In genomic region chrX:16822080-16822479, dm6 we compare ENCODE assay signal across 1 fruit fly cellular context.
TF ChIP-seq lines count a peak whose summit lies in the region.

No protein-coding gene starts in this region.

TF ChIP-seq in whole organism, embryonic, 481 proteins besides CTCF, POLR2A, EP300 and RAD21 (continued from another document and continues in another):
- TF ChIP-seq Ets97D (GFP tag; optimal IDR thresholded peaks at IDR 0.05; lab: Kevin White, UChicago) (no peak), Oaz (GFP tag; IDR thresholded peaks at IDR 0.05; lab: Robert Waterston, UW) (no peak), bab2 (GFP tag; optimal IDR thresholded peaks at IDR 0.05; lab: Kevin White, UChicago) (no peak), Rfx (GFP tag; IDR thresholded peaks at IDR 0.05; lab: Robert Waterston, UW) (peak; percentile 50), scrt (GFP tag; optimal IDR thresholded peaks at IDR 0.05; lab: Kevin White, UChicago) (peak; percentile 1), HmgZ (tag; optimal IDR thresholded peaks at IDR 0.05; lab: Kevin White, UChicago) (peak; percentile 21), sisA (GFP tag; IDR thresholded peaks at IDR 0.05; lab: Robert Waterston, UW) (peak; percentile 38), gcm (GFP tag; optimal IDR thresholded peaks at IDR 0.05; lab: Kevin White, UChicago) (peak; percentile 17), Doc2 (GFP tag; IDR thresholded peaks at IDR 0.05; lab: Robert Waterston, UW) (no peak), stc (GFP tag; IDR thresholded peaks at IDR 0.05; lab: Robert Waterston, UW) (peak; percentile 58), Deaf1 (tag; optimal IDR thresholded peaks at IDR 0.05; lab: Kevin White, UChicago) (no peak), CG12744 (GFP tag; optimal IDR thresholded peaks at IDR 0.05; lab: Kevin White, UChicago) (no peak), vvl (GFP tag; IDR thresholded peaks at IDR 0.05; lab: Robert Waterston, UW) (peak; percentile 76), zen (tag; optimal IDR thresholded peaks at IDR 0.05; lab: Kevin White, UChicago) (no peak), CG6791 (GFP tag; IDR thresholded peaks at IDR 0.05; lab: Robert Waterston, UW; ENCODE audit: partially characterized antibody) (no peak), CG34422 (GFP tag; IDR thresholded peaks at IDR 0.05; lab: Robert Waterston, UW) (peak; percentile 38; the same call in 1 of the 3 replicates), TFAM (GFP tag; optimal IDR thresholded peaks at IDR 0.05; lab: Kevin White, UChicago) (no peak), nerfin-2 (GFP tag; IDR thresholded peaks at IDR 0.05; lab: Robert Waterston, UW; ENCODE audit: partially characterized antibody) (no peak), CG16779 (GFP tag; IDR thresholded peaks at IDR 0.05; lab: Robert Waterston, UW) (no peak), CG15011 (GFP tag; optimal IDR thresholded peaks at IDR 0.05; lab: Kevin White, UChicago) (no peak), CG2199 (GFP tag; IDR thresholded peaks at IDR 0.05; lab: Robert Waterston, UW) (no peak), exex (tag; optimal IDR thresholded peaks at IDR 0.05; lab: Kevin White, UChicago) (no peak), Atf3 (GFP tag; optimal IDR thresholded peaks at IDR 0.05; lab: Kevin White, UChicago) (no peak), Xbp1 (GFP tag; optimal IDR thresholded peaks at IDR 0.05; lab: Kevin White, UChicago) (peak; percentile 46), CG10431 (GFP tag; optimal IDR thresholded peaks at IDR 0.05; lab: Kevin White, UChicago) (no peak), esg (GFP tag; conservative IDR thresholded peaks at IDR 0.05; lab: Robert Waterston, UW) (peak; percentile 49), cato (GFP tag; optimal IDR thresholded peaks at IDR 0.05; lab: Kevin White, UChicago; ENCODE audit: borderline replicate concordance) (no peak), Xrp1 (GFP tag; IDR thresholded peaks at IDR 0.05; lab: Robert Waterston, UW) (peak; percentile 77), CG10565 (GFP tag; optimal IDR thresholded peaks at IDR 0.05; lab: Kevin White, UChicago) (no peak), gsb (GFP tag; IDR thresholded peaks at IDR 0.05; lab: Robert Waterston, UW) (0 out of 2 replicates have a peak, but pooled peaks have one; percentile 23), Bteb2 (GFP tag; optimal IDR thresholded peaks at IDR 0.05; lab: Kevin White, UChicago) (no peak), CG14710 (tag; optimal IDR thresholded peaks at IDR 0.05; lab: Kevin White, UChicago) (peak; percentile 20), CG17361 (GFP tag; IDR thresholded peaks at IDR 0.05; lab: Robert Waterston, UW) (peak; percentile 38; the same call in 1 of the 3 replicates), Abd-B (GFP tag; optimal IDR thresholded peaks at IDR 0.05; lab: Kevin White, UChicago) (peak; percentile 34), MTF-1 (GFP tag; optimal IDR thresholded peaks at IDR 0.05; lab: Kevin White, UChicago; ENCODE audit: borderline replicate concordance) (no peak), Camta (GFP tag; optimal IDR thresholded peaks at IDR 0.05; lab: Kevin White, UChicago) (no peak), pzg (GFP tag; optimal IDR thresholded peaks at IDR 0.05; lab: Kevin White, UChicago) (no peak), emc (GFP tag; optimal IDR thresholded peaks at IDR 0.05; lab: Kevin White, UChicago) (no peak), dmrt11E (tag; optimal IDR thresholded peaks at IDR 0.05; lab: Kevin White, UChicago) (no peak), Fer1 (GFP tag; optimal IDR thresholded peaks at IDR 0.05; lab: Kevin White, UChicago) (peak; percentile 52), Ada2b (GFP tag; IDR thresholded peaks at IDR 0.05; lab: Robert Waterston, UW) (peak; percentile 63; the same call in 1 of the 2 replicates), HLH3B (GFP tag; IDR thresholded peaks at IDR 0.05; lab: Robert Waterston, UW) (peak; percentile 72), CG3995 (GFP tag; optimal IDR thresholded peaks at IDR 0.05; lab: Kevin White, UChicago) (no peak), caup (GFP tag; optimal IDR thresholded peaks at IDR 0.05; lab: Kevin White, UChicago; ENCODE audit: severe bottlenecking) (peak; percentile 21), Ravus (GFP tag; IDR thresholded peaks at IDR 0.05; lab: Robert Waterston, UW) (no peak), Vsx1 (GFP tag; optimal IDR thresholded peaks at IDR 0.05; lab: Kevin White, UChicago) (no peak), unpg (GFP tag; optimal IDR thresholded peaks at IDR 0.05; lab: Kevin White, UChicago) (peak; percentile 74), ab (GFP tag; optimal IDR thresholded peaks at IDR 0.05; lab: Kevin White, UChicago) (no peak), CG11093 (GFP tag; IDR thresholded peaks at IDR 0.05; lab: Robert Waterston, UW) (peak; percentile 25; the same call in 1 of the 3 replicates), CG4854 (GFP tag; optimal IDR thresholded peaks at IDR 0.05; lab: Kevin White, UChicago) (no peak), lola (GFP tag; optimal IDR thresholded peaks at IDR 0.05; lab: Kevin White, UChicago) (peak in 1 of 3 experiments; percentile 4), CG15479 (GFP tag; optimal IDR thresholded peaks at IDR 0.05; lab: Kevin White, UChicago) (no peak), dm (GFP tag; optimal IDR thresholded peaks at IDR 0.05; lab: Kevin White, UChicago) (no peak), Six4 (GFP tag; optimal IDR thresholded peaks at IDR 0.05; lab: Kevin White, UChicago) (no peak), odd (GFP tag; optimal IDR thresholded peaks at IDR 0.05; lab: Kevin White, UChicago) (no peak), Fer2 (tag; optimal IDR thresholded peaks at IDR 0.05; lab: Kevin White, UChicago) (no peak), CG9609 (GFP tag; optimal IDR thresholded peaks at IDR 0.05; lab: Kevin White, UChicago) (no peak), CG17829 (tag; optimal IDR thresholded peaks at IDR 0.05; lab: Kevin White, UChicago) (peak; percentile 51), CG5180 (GFP tag; optimal IDR thresholded peaks at IDR 0.05; lab: Kevin White, UChicago) (no peak), dati (GFP tag; IDR thresholded peaks at IDR 0.05; lab: Robert Waterston, UW) (no peak), Adf1 (GFP tag; IDR thresholded peaks at IDR 0.05; lab: Robert Waterston, UW) (no peak), corto (GFP tag; optimal IDR thresholded peaks at IDR 0.05; lab: Kevin White, UChicago) (no peak), bigmax (GFP tag; optimal IDR thresholded peaks at IDR 0.05; lab: Kevin White, UChicago) (no peak), CG32767 (GFP tag; IDR thresholded peaks at IDR 0.05; lab: Robert Waterston, UW) (0 out of 2 replicates have a peak, but pooled peaks have one; percentile 35), Pdp1 (GFP tag; optimal IDR thresholded peaks at IDR 0.05; lab: Kevin White, UChicago) (peak in 1 of 2 experiments; percentile 8), ranshi (GFP tag; IDR thresholded peaks at IDR 0.05; lab: Robert Waterston, UW) (0 out of 2 replicates have a peak, but pooled peaks have one; percentile 32), Lim3 (GFP tag; IDR thresholded peaks at IDR 0.05; lab: Robert Waterston, UW) (no peak), ems (GFP tag; optimal IDR thresholded peaks at IDR 0.05; lab: Kevin White, UChicago) (no peak), CG15073 (GFP tag; optimal IDR thresholded peaks at IDR 0.05; lab: Kevin White, UChicago) (no peak), CG1233 (GFP tag; optimal IDR thresholded peaks at IDR 0.05; lab: Kevin White, UChicago) (peak; percentile 11), CG13775 (GFP tag; optimal IDR thresholded peaks at IDR 0.05; lab: Kevin White, UChicago) (peak; percentile 3), Dfd (GFP tag; optimal IDR thresholded peaks at IDR 0.05; lab: Kevin White, UChicago) (no peak), CoRest (tag; optimal IDR thresholded peaks at IDR 0.05; lab: Kevin White, UChicago) (peak; percentile 58), stwl (tag; optimal IDR thresholded peaks at IDR 0.05; lab: Kevin White, UChicago) (no peak), CG13424 (tag; optimal IDR thresholded peaks at IDR 0.05; lab: Kevin White, UChicago) (peak; percentile 60), CG7963 (GFP tag; IDR thresholded peaks at IDR 0.05; lab: Robert Waterston, UW; ENCODE audit: partially characterized antibody) (no peak), Bdp1 (GFP tag; optimal IDR thresholded peaks at IDR 0.05; lab: Kevin White, UChicago) (no peak), CG34376 (GFP tag; optimal IDR thresholded peaks at IDR 0.05; lab: Kevin White, UChicago) (no peak), fd102C (GFP tag; optimal IDR thresholded peaks at IDR 0.05; lab: Kevin White, UChicago) (no peak), Dref (GFP tag; IDR thresholded peaks at IDR 0.05; lab: Robert Waterston, UW) (no peak), CG7357 (GFP tag; IDR thresholded peaks at IDR 0.05; lab: Robert Waterston, UW) (no peak), E2f2 (GFP tag; IDR thresholded peaks at IDR 0.05; lab: Robert Waterston, UW) (peak; percentile 47; the same call in 1 of the 2 replicates), fru (optimal IDR thresholded peaks at IDR 0.05; lab: Kevin White, UChicago) (no peak), Lhr (GFP tag; optimal IDR thresholded peaks at IDR 0.05; lab: Kevin White, UChicago) (no peak), tx (GFP tag; optimal IDR thresholded peaks at IDR 0.05; lab: Kevin White, UChicago) (no peak), gfzf (GFP tag; optimal IDR thresholded peaks at IDR 0.05; lab: Kevin White, UChicago) (no peak), lov (optimal IDR thresholded peaks at IDR 0.05; lab: Kevin White, UChicago) (no peak), lov (GFP tag; IDR thresholded peaks at IDR 0.05; lab: Robert Waterston, UW) (no peak), wdn (GFP tag; IDR thresholded peaks at IDR 0.05; lab: Robert Waterston, UW) (no peak), trh (GFP tag; optimal IDR thresholded peaks at IDR 0.05; lab: Kevin White, UChicago) (no peak), sd (tag; optimal IDR thresholded peaks at IDR 0.05; lab: Kevin White, UChicago) (no peak), Dp (GFP tag; optimal IDR thresholded peaks at IDR 0.05; lab: Kevin White, UChicago) (no peak), CG31441 (GFP tag; IDR thresholded peaks at IDR 0.05; lab: Robert Waterston, UW) (peak; percentile 56), CG14441 (GFP tag; IDR thresholded peaks at IDR 0.05; lab: Robert Waterston, UW) (peak; percentile 76), HHEX (GFP tag; optimal IDR thresholded peaks at IDR 0.05; lab: Kevin White, UChicago) (peak; percentile 29), bcd (GFP tag; optimal IDR thresholded peaks at IDR 0.05; lab: Kevin White, UChicago) (peak; percentile 41), fd3F (GFP tag; optimal IDR thresholded peaks at IDR 0.05; lab: Kevin White, UChicago) (peak; percentile 41), btn (GFP tag; optimal IDR thresholded peaks at IDR 0.05; lab: Kevin White, UChicago) (no peak), lab (GFP tag; optimal IDR thresholded peaks at IDR 0.05; lab: Kevin White, UChicago) (peak; percentile 70), row (GFP tag; IDR thresholded peaks at IDR 0.05; lab: Robert Waterston, UW) (peak; percentile 83), HLH54F (GFP tag; optimal IDR thresholded peaks at IDR 0.05; lab: Kevin White, UChicago) (no peak), Mrtf (GFP tag; IDR thresholded peaks at IDR 0.05; lab: Robert Waterston, UW) (0 out of 3 replicates have a peak, but pooled peaks have one; percentile 34), pb (GFP tag; optimal IDR thresholded peaks at IDR 0.05; lab: Kevin White, UChicago) (no peak), CG16813 (GFP tag; IDR thresholded peaks at IDR 0.05; lab: Robert Waterston, UW; ENCODE audit: partially characterized antibody) (no peak), chif (GFP tag; optimal IDR thresholded peaks at IDR 0.05; lab: Kevin White, UChicago) (no peak), vfl (GFP tag; optimal IDR thresholded peaks at IDR 0.05; lab: Kevin White, UChicago) (no peak), CG7839 (tag; optimal IDR thresholded peaks at IDR 0.05; lab: Kevin White, UChicago) (peak; percentile 70), CHES-1-like (GFP tag; optimal IDR thresholded peaks at IDR 0.05; lab: Kevin White, UChicago) (no peak), Oli (tag; optimal IDR thresholded peaks at IDR 0.05; lab: Kevin White, UChicago) (peak; percentile 52), pum (GFP tag; optimal IDR thresholded peaks at IDR 0.05; lab: Kevin White, UChicago) (no peak), CG14667 (GFP tag; IDR thresholded peaks at IDR 0.05; lab: Robert Waterston, UW) (peak; percentile 37; the same call in 1 of the 2 replicates), CG10267 (tag; optimal IDR thresholded peaks at IDR 0.05; lab: Kevin White, UChicago) (peak; percentile 27), CG14860 (GFP tag; IDR thresholded peaks at IDR 0.05; lab: Robert Waterston, UW; ENCODE audit: partially characterized antibody) (no peak), Sry-β (GFP tag; optimal IDR thresholded peaks at IDR 0.05; lab: Kevin White, UChicago) (no peak), z (GFP tag; IDR thresholded peaks at IDR 0.05; lab: Robert Waterston, UW) (no peak), Tbp (GFP tag; optimal IDR thresholded peaks at IDR 0.05; lab: Kevin White, UChicago) (no peak), chinmo (GFP tag; IDR thresholded peaks at IDR 0.05; lab: Robert Waterston, UW; ENCODE audit: partially characterized antibody) (no peak), nau (GFP tag; optimal IDR thresholded peaks at IDR 0.05; lab: Kevin White, UChicago) (no peak), Hr51 (GFP tag; optimal IDR thresholded peaks at IDR 0.05; lab: Kevin White, UChicago) (peak in 1 of 2 experiments; percentile 70), HmgD (GFP tag; optimal IDR thresholded peaks at IDR 0.05; lab: Kevin White, UChicago) (no peak), mld (GFP tag; IDR thresholded peaks at IDR 0.05; lab: Robert Waterston, UW; ENCODE audit: partially characterized antibody) (no peak), dan (GFP tag; IDR thresholded peaks at IDR 0.05; lab: Robert Waterston, UW) (no peak), D19B (GFP tag; optimal IDR thresholded peaks at IDR 0.05; lab: Kevin White, UChicago) (no peak), CG7556 (GFP tag; optimal IDR thresholded peaks at IDR 0.05; lab: Kevin White, UChicago) (peak; percentile 45), CG4707 (GFP tag; optimal IDR thresholded peaks at IDR 0.05; lab: Kevin White, UChicago) (no peak), CG7987 (GFP tag; optimal IDR thresholded peaks at IDR 0.05; lab: Kevin White, UChicago) (no peak), Sox100B (GFP tag; optimal IDR thresholded peaks at IDR 0.05; lab: Kevin White, UChicago) (peak; percentile 22), CG4404 (GFP tag; IDR thresholded peaks at IDR 0.05; lab: Robert Waterston, UW) (peak; percentile 32; the same call in 1 of the 2 replicates), Lpt (GFP tag; optimal IDR thresholded peaks at IDR 0.05; lab: Kevin White, UChicago) (no peak), CG8089 (GFP tag; optimal IDR thresholded peaks at IDR 0.05; lab: Kevin White, UChicago) (no peak), CG8765 (GFP tag; IDR thresholded peaks at IDR 0.05; lab: Robert Waterston, UW) (no peak), NC2β (GFP tag; optimal IDR thresholded peaks at IDR 0.05; lab: Kevin White, UChicago) (no peak), wek (GFP tag; optimal IDR thresholded peaks at IDR 0.05; lab: Kevin White, UChicago) (no peak), onecut (GFP tag; IDR thresholded peaks at IDR 0.05; lab: Robert Waterston, UW) (peak; percentile 41)
